Worm (Caenorhabditis elegans) whole organism, L3 larva: Measurements from ENCODE around the gene F47B8.8.

ENCODE experiments used
- R02D3.7 ChIP-seq: fragments of 150-350 bp; optimal IDR thresholded peaks from 2 replicates; lab custom pipeline; 2014; ENCODE audit warnings: missing biosample characterization, missing genetic modification characterization
- ZK546.5 ChIP-seq: sonication (generic microtip); optimal IDR thresholded peaks from 2 replicates; lab custom pipeline; 2017; ENCODE audit warnings: missing biosample characterization, missing genetic modification characterization
- aly-2 ChIP-seq: fragments of 150-350 bp; optimal IDR thresholded peaks from 2 replicates; lab custom pipeline; 2014; ENCODE audit warnings: missing biosample characterization, missing genetic modification characterization
- ama-1 ChIP-seq: fragments of 150-350 bp; optimal IDR thresholded peaks from 2 replicates; lab custom pipeline; 2018
- ceh-16 ChIP-seq: sonication (generic microtip); optimal IDR thresholded peaks from 2 replicates; lab custom pipeline; 2017; ENCODE audit warnings: missing biosample characterization, missing genetic modification characterization
- ceh-28 ChIP-seq: fragments of 150-350 bp; optimal IDR thresholded peaks from 2 replicates; lab custom pipeline; 2014; ENCODE audit warnings: missing biosample characterization, missing genetic modification reagents, missing genetic modification characterization
- ceh-82 ChIP-seq: fragments of 150-350 bp; optimal IDR thresholded peaks from 2 replicates; lab custom pipeline; 2014; ENCODE audit warnings: missing biosample characterization, missing genetic modification characterization
- daf-12 ChIP-seq: fragments of 150-350 bp; optimal IDR thresholded peaks from 2 replicates; lab custom pipeline; 2014; ENCODE audit warnings: missing biosample characterization, missing genetic modification reagents, missing genetic modification characterization
- egl-5 ChIP-seq: fragments of 150-350 bp; optimal IDR thresholded peaks from 2 replicates; lab custom pipeline; 2017; ENCODE audit warnings: missing biosample characterization, missing genetic modification reagents, missing genetic modification characterization, inconsistent platforms
- elt-1 ChIP-seq: fragments of 150-350 bp; optimal IDR thresholded peaks from 2 replicates; lab custom pipeline; 2014; ENCODE audit warnings: missing biosample characterization, missing genetic modification characterization
- elt-2 ChIP-seq: sonication (generic microtip); optimal IDR thresholded peaks from 2 replicates; lab custom pipeline; 2016; ENCODE audit warnings: missing genetic modification reagents, mild to moderate bottlenecking, missing genetic modification characterization, missing compliant biosample characterization
- elt-3 ChIP-seq, 3 experiments: fragments of 150-350 bp in 1 of 3; sonication (generic microtip) in 2 of 3; optimal IDR thresholded peaks; 2 replicates in 2 of 3; 4 replicates in 1 of 3; lab custom pipeline; 2014 to 2017; ENCODE audit warnings: missing biosample characterization in 3 of 3, missing genetic modification characterization in 3 of 3
- eor-1 ChIP-seq, 2 experiments: fragments of 150-350 bp; optimal IDR thresholded peaks; 2 replicates each; lab custom pipeline; 2014 to 2018; ENCODE audit warnings: missing biosample characterization in 2 of 2, missing genetic modification characterization in 2 of 2
- fkh-10 ChIP-seq: sonication (generic microtip); optimal IDR thresholded peaks from 2 replicates; lab custom pipeline; 2017; ENCODE audit warnings: missing biosample characterization, missing genetic modification reagents, missing genetic modification characterization
- fos-1 ChIP-seq: fragments of 150-350 bp; optimal IDR thresholded peaks from 2 replicates; lab custom pipeline; 2014; ENCODE audit warnings: missing biosample characterization, missing genetic modification characterization
- jun-1 ChIP-seq: fragments of 150-350 bp; optimal IDR thresholded peaks from 2 replicates; lab custom pipeline; 2014; ENCODE audit warnings: missing biosample characterization, missing genetic modification reagents, missing genetic modification characterization
- lin-15B ChIP-seq: fragments of 150-350 bp; optimal IDR thresholded peaks from 2 replicates; lab custom pipeline; 2014; ENCODE audit warnings: missing biosample characterization, missing genetic modification characterization
- lin-39 ChIP-seq: fragments of 150-350 bp; optimal IDR thresholded peaks from 2 replicates; lab custom pipeline; 2018; ENCODE audit warnings: missing biosample characterization, missing genetic modification reagents, missing genetic modification characterization
- lsy-12 ChIP-seq: sonication (generic microtip); optimal IDR thresholded peaks from 2 replicates; lab custom pipeline; 2016; ENCODE audit warnings: mild to moderate bottlenecking, missing genetic modification characterization, missing compliant biosample characterization
- mdl-1 ChIP-seq: fragments of 150-350 bp; optimal IDR thresholded peaks from 2 replicates; lab custom pipeline; 2014; ENCODE audit warnings: missing biosample characterization, missing genetic modification characterization
- nfya-1 ChIP-seq: sonication (generic microtip); optimal IDR thresholded peaks from 2 replicates; lab custom pipeline; 2017; ENCODE audit warnings: missing genetic modification characterization, mild to moderate bottlenecking, missing compliant biosample characterization, antibody characterized with exemption, moderate library complexity; ENCODE audit not compliant: insufficient read depth
- nhr-11 ChIP-seq: fragments of 150-350 bp; optimal IDR thresholded peaks from 2 replicates; lab custom pipeline; 2014; ENCODE audit warnings: missing biosample characterization, missing genetic modification characterization
- nhr-12 ChIP-seq: fragments of 150-350 bp; optimal IDR thresholded peaks from 2 replicates; lab custom pipeline; 2014; ENCODE audit warnings: missing biosample characterization, missing genetic modification characterization
- nhr-23 ChIP-seq: fragments of 150-350 bp; optimal IDR thresholded peaks from 2 replicates; lab custom pipeline; 2014; ENCODE audit warnings: missing biosample characterization, missing genetic modification reagents, missing genetic modification characterization
- nhr-25 ChIP-seq: sonication (generic microtip); optimal IDR thresholded peaks from 2 replicates; lab custom pipeline; 2017; ENCODE audit warnings: missing biosample characterization, missing genetic modification characterization
- nhr-28 ChIP-seq: fragments of 150-350 bp; optimal IDR thresholded peaks from 2 replicates; lab custom pipeline; 2014; ENCODE audit warnings: missing biosample characterization, missing genetic modification characterization
- nhr-43 ChIP-seq: sonication (generic microtip); optimal IDR thresholded peaks from 2 replicates; lab custom pipeline; 2016; ENCODE audit warnings: mild to moderate bottlenecking, missing genetic modification characterization, missing compliant biosample characterization; ENCODE audit not compliant: poor library complexity, severe bottlenecking
- nhr-77 ChIP-seq: fragments of 150-350 bp; optimal IDR thresholded peaks from 2 replicates; lab custom pipeline; 2014; ENCODE audit warnings: missing biosample characterization, missing genetic modification characterization
- pha-4 ChIP-seq: fragments of 150-350 bp; optimal IDR thresholded peaks from 2 replicates; lab custom pipeline; 2014; ENCODE audit warnings: missing biosample characterization, missing genetic modification reagents, missing genetic modification characterization
- pqm-1 ChIP-seq: fragments of 150-350 bp; optimal IDR thresholded peaks from 2 replicates; lab custom pipeline; 2017; ENCODE audit warnings: missing biosample characterization, missing genetic modification characterization, inconsistent platforms
- skn-1 ChIP-seq: fragments of 150-350 bp; optimal IDR thresholded peaks from 2 replicates; lab custom pipeline; 2014; ENCODE audit warnings: missing biosample characterization, missing genetic modification characterization
- snpc-4 ChIP-seq: fragments of 150-350 bp; optimal IDR thresholded peaks from 2 replicates; lab custom pipeline; 2014; ENCODE audit warnings: missing biosample characterization, missing genetic modification characterization
- tbx-2 ChIP-seq: sonication (generic microtip); optimal IDR thresholded peaks from 2 replicates; lab custom pipeline; 2016; ENCODE audit warnings: mild to moderate bottlenecking, missing genetic modification characterization, missing compliant biosample characterization
- unc-39 ChIP-seq: sonication (generic microtip); optimal IDR thresholded peaks from 4 replicates; lab custom pipeline; 2017; ENCODE audit warnings: missing biosample characterization, missing genetic modification characterization
- unc-62 ChIP-seq: fragments of 150-350 bp; sonication (generic microtip); optimal IDR thresholded peaks from 4 replicates; lab custom pipeline; 2014; ENCODE audit warnings: missing biosample characterization, missing genetic modification reagents, missing genetic modification characterization
- zag-1 ChIP-seq: fragments of 150-350 bp; optimal IDR thresholded peaks from 2 replicates; lab custom pipeline; 2014; ENCODE audit warnings: missing biosample characterization, missing genetic modification characterization
- ztf-11 ChIP-seq: fragments of 150-350 bp; optimal IDR thresholded peaks from 2 replicates; lab custom pipeline; 2014; ENCODE audit warnings: missing biosample characterization, missing genetic modification characterization
- ztf-4 ChIP-seq: fragments of 150-350 bp; optimal IDR thresholded peaks from 2 replicates; lab custom pipeline; 2014; ENCODE audit warnings: missing biosample characterization, missing genetic modification characterization

Gene F47B8.8

DNA sequence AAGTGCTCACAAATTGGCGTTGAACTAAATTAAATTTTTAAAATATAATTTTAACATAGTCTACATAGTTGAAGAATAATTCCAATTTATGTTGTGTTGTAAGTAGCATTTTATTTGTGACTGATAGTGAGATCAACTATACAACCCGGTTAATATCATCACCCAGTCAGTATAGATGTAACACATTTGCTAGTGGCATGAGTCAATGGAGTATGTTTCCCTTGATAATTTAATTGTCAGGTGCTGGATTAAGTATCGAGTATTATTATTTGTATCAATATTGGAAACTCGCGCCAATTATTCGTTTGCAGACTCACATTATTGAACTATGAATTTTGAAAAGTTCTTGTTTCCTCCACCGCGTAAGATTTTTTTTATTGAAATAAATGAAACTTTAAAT is 3.4 kb downstream of the F47B8.8 start, which contains the start of gene srm-5:
Gene srm-5, plus strand, starts transcription at position 301 of the 400 bp plus-strand sequence.
- TF ChIP-seq ZK546.5 (tag; lab: Kevin White, UChicago) (no peak), zag-1 (no peak), snpc-4 (tag; lab: Kevin White, UChicago) (no peak), nhr-77 (tag; lab: Kevin White, UChicago) (no peak), nhr-25 (tag; lab: Kevin White, UChicago) (no peak), R02D3.7 (tag; lab: Kevin White, UChicago) (no peak), elt-1 (tag; lab: Kevin White, UChicago) (no peak), egl-5 (tag; lab: Kevin White, UChicago) (no peak), elt-3 (tag; optimal IDR thresholded peaks at IDR 0.05; lab: Kevin White, UChicago) (no peak), pha-4 (tag; lab: Kevin White, UChicago) (no peak), ceh-82 (tag; lab: Kevin White, UChicago) (no peak), ceh-16 (no peak), lin-39 (no peak)

DNA sequence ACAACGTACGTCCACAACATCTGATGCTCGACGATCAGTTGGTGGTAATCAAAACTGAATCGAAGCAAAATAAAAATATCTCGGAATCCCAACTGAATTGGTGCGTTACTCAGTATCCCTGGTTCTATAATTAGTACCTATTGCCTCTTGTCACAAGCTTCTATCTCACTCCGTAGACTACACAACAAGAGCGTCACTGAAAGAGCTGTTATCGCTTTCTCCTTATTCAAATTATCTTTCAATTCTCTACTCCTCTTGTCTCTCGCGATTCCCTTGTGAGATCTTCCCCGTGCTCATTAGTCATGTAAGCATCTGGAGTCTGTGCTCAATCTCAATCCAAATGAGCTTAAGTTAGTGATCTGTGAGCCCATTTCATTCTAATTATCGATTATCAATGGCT is 5.1 kb downstream of the F47B8.8 start, which contains the start of gene srm-6:
Gene srm-6, plus strand, starts transcription at position 301 of the 400 bp plus-strand sequence.
- TF ChIP-seq nhr-43 (tag; lab: Kevin White, UChicago) (no peak), ama-1 (no peak), pha-4 (tag; lab: Kevin White, UChicago) (no peak), ceh-16 (no peak), elt-2 (tag; lab: Kevin White, UChicago) (no peak), ztf-4 (no peak), ztf-11 (tag; lab: Kevin White, UChicago) (no peak), eor-1 (tag; optimal IDR thresholded peaks at IDR 0.05; lab: Kevin White, UChicago) (no peak), nhr-12 (tag; lab: Kevin White, UChicago) (no peak)
- TF ChIP-seq, all 47 proteins: peak for 0

DNA sequence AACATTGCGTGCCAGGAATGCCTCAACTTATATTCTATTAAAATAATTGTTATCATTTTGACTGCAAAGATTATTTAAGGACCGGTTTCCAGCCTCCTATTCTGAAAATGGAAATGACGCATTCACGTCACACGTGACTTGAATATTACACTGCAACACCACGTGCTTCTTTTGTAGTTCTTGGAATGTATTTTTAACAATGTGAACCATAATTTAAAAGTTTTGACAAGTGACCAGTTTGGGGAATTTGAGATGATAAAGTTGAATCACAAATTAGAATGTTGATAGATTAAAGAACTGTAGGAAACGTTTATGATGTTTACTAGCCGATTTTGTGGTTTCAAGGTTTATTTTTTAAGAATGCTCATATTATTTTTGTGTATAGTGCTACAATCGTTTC is 10.1 kb downstream of the F47B8.8 start, which contains the start of gene F47B8.10:
Gene F47B8.10, plus strand, starts transcription at position 301 of the 400 bp plus-strand sequence.
- TF ChIP-seq nhr-25 (tag; lab: Kevin White, UChicago): no peak
- no peak for TF ChIP-seq R02D3.7 (tag; lab: Kevin White, UChicago)

DNA sequence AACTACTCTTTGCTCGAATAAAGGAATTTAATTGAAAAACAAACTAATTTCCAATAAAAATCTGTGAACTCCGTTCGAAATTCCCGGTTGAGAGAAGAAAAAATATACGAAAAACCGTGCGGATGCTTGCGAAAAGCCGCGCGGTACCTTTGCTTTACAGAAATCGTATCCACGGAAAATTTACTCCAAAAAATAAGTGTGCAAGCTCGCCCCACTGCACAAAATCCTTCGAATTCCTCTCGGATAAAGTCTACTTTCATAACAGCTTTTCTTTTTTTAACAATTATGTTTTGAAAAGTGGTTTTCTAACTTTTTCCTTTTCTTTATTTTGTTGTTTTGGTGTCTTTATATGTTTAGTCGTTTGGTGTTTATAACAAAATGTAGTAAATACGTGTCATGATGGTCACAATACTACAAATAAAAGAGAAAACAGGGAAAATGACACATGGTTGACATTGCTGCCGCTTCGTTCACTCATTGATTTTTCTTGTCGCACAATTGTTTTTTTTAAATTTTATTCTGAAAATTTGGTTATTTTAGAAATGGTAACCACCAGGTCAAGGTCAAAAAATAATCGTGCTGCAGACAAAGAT is 15.8 kb downstream of the F47B8.8 start, which contains the start of gene cept-2:
Gene cept-2, plus strand, starts transcription at position 533 of the 593 bp plus-strand sequence.
- TF ChIP-seq ztf-4: no peak
- no peak for TF ChIP-seq zag-1
- peak; percentile 56 for TF ChIP-seq skn-1 (tag; lab: Kevin White, UChicago)
- TF ChIP-seq snpc-4 (tag; lab: Kevin White, UChicago): peak; percentile 92
- no peak for TF ChIP-seq ama-1
- TF ChIP-seq jun-1: peak; percentile 78
- TF ChIP-seq pqm-1 (tag; lab: Kevin White, UChicago): peak; percentile 20
- TF ChIP-seq mdl-1: peak; percentile 34
- TF ChIP-seq nhr-28 (tag; lab: Kevin White, UChicago): no peak
- peak; percentile 82 for TF ChIP-seq lsy-12 (tag; lab: Kevin White, UChicago)
- TF ChIP-seq aly-2: no peak
- peak; percentile 76 for TF ChIP-seq ceh-28 (tag; lab: Kevin White, UChicago)
- TF ChIP-seq lin-39: peak; percentile 88
- TF ChIP-seq R02D3.7 (tag; lab: Kevin White, UChicago): peak; percentile 85
- peak; percentile 93 for TF ChIP-seq nhr-43 (tag; lab: Kevin White, UChicago)
- no peak for TF ChIP-seq ceh-16
- TF ChIP-seq ceh-82 (tag; lab: Kevin White, UChicago): peak; percentile 82
- TF ChIP-seq nhr-23 (tag; lab: Kevin White, UChicago): peak; percentile 97
- peak; percentile 66 for TF ChIP-seq lin-15B (tag; lab: Kevin White, UChicago)
- TF ChIP-seq elt-1 (tag; lab: Kevin White, UChicago): peak; percentile 62
- TF ChIP-seq unc-62 (GFP tag; lab: Kevin White, UChicago): peak; percentile 63
- TF ChIP-seq pha-4 (tag; lab: Kevin White, UChicago): peak; percentile 95
- peak; percentile 30 for TF ChIP-seq fos-1 (tag; lab: Kevin White, UChicago)
- peak; percentile 75 for TF ChIP-seq tbx-2
- peak; percentile 78 for TF ChIP-seq nhr-77 (tag; lab: Kevin White, UChicago)
- peak; percentile 68 for TF ChIP-seq nhr-11 (tag; lab: Kevin White, UChicago)
- TF ChIP-seq nfya-1 (tag; lab: Kevin White, UChicago): peak; percentile 95
- TF ChIP-seq elt-3 (tag; optimal IDR thresholded peaks at IDR 0.05; lab: Kevin White, UChicago): no peak
- no peak for TF ChIP-seq ztf-11 (tag; lab: Kevin White, UChicago)
- peak; percentile 55 for TF ChIP-seq daf-12 (tag; lab: Kevin White, UChicago)
- TF ChIP-seq egl-5 (tag; lab: Kevin White, UChicago): peak; percentile 93
- TF ChIP-seq fkh-10: peak; percentile 76
- no peak for TF ChIP-seq unc-39 (tag; lab: Kevin White, UChicago)
- peak; percentile 83 for TF ChIP-seq nhr-25 (tag; lab: Kevin White, UChicago)
- TF ChIP-seq, all 47 proteins: peak for 25
